Worm (Caenorhabditis elegans) whole organism, L2 larva: ENCODE data around the gene F14D7.12.
"Not testable (repeated sequence)": the region's sequence is repeated elsewhere in the genome, so short reads cannot be mapped to it uniquely, and the experiment has no call there.

Experiments
- C34F6.9 ChIP-seq: fragments of 150-350 bp; optimal IDR thresholded peaks from 2 replicates; lab custom pipeline; 2014; ENCODE audit warnings: missing biosample characterization, missing genetic modification characterization
- F13H6.1 ChIP-seq: sonication (generic microtip); optimal IDR thresholded peaks from 2 replicates; lab custom pipeline; 2016; ENCODE audit warnings: missing genetic modification characterization, missing compliant biosample characterization
- R02D3.7 ChIP-seq: fragments of 150-350 bp; optimal IDR thresholded peaks from 2 replicates; lab custom pipeline; 2014; ENCODE audit warnings: missing biosample characterization, missing genetic modification characterization
- Y55F3AM.14 ChIP-seq: fragments of 200-800 bp; sonication (Bioruptor generic); optimal IDR thresholded peaks from 2 replicates; lab custom pipeline; 2018; ENCODE audit warnings: mild to moderate bottlenecking, missing genetic modification characterization, missing compliant biosample characterization
- ZK546.5 ChIP-seq: sonication (generic microtip); optimal IDR thresholded peaks from 2 replicates; lab custom pipeline; 2017; ENCODE audit warnings: missing biosample characterization, missing genetic modification characterization
- alr-1 ChIP-seq: fragments of 150-350 bp; optimal IDR thresholded peaks from 2 replicates; lab custom pipeline; 2014; ENCODE audit warnings: missing biosample characterization, missing genetic modification characterization
- ceh-82 ChIP-seq: fragments of 150-350 bp; optimal IDR thresholded peaks from 2 replicates; lab custom pipeline; 2014; ENCODE audit warnings: missing biosample characterization, missing genetic modification characterization
- crh-2 ChIP-seq: sonication (generic microtip); optimal IDR thresholded peaks from 2 replicates; lab custom pipeline; 2017; ENCODE audit warnings: missing biosample characterization, missing genetic modification characterization
- dmd-4 ChIP-seq: sonication (generic microtip); optimal IDR thresholded peaks from 2 replicates; lab custom pipeline; 2017; ENCODE audit warnings: missing biosample characterization, missing genetic modification characterization
- elt-3 ChIP-seq: sonication (generic microtip); optimal IDR thresholded peaks from 2 replicates; lab custom pipeline; 2017; ENCODE audit warnings: missing biosample characterization, missing genetic modification characterization
- fos-1 ChIP-seq: fragments of 150-350 bp; optimal IDR thresholded peaks from 2 replicates; lab custom pipeline; 2014; ENCODE audit warnings: missing biosample characterization, missing genetic modification characterization
- lin-11 ChIP-seq: fragments of 150-350 bp; sonication (generic microtip); optimal IDR thresholded peaks from 2 replicates; lab custom pipeline; 2014; ENCODE audit warnings: missing biosample characterization, missing genetic modification characterization, inconsistent platforms, mixed read lengths
- lin-39 ChIP-seq: fragments of 150-350 bp; optimal IDR thresholded peaks from 2 replicates; lab custom pipeline; 2014; ENCODE audit warnings: missing biosample characterization, missing genetic modification reagents, missing genetic modification characterization
- lsy-2 ChIP-seq, 2 experiments: fragments of 150-350 bp in 1 of 2; sonication (generic microtip) in 1 of 2; optimal IDR thresholded peaks; 2 replicates each; lab custom pipeline; 2014 to 2017; ENCODE audit warnings: missing biosample characterization in 2 of 2, missing genetic modification characterization in 2 of 2
- mdl-1 ChIP-seq, 2 experiments: fragments of 150-350 bp in 1 of 2; sonication (generic microtip) in 1 of 2; optimal IDR thresholded peaks; 2 replicates each; lab custom pipeline; 2017; ENCODE audit warnings: missing biosample characterization in 2 of 2, missing genetic modification characterization in 2 of 2
- nhr-10 ChIP-seq: sonication (generic microtip); optimal IDR thresholded peaks from 2 replicates; lab custom pipeline; 2017; ENCODE audit warnings: missing biosample characterization, missing genetic modification characterization
- nhr-11 ChIP-seq: fragments of 150-350 bp; optimal IDR thresholded peaks from 2 replicates; lab custom pipeline; 2014; ENCODE audit warnings: missing biosample characterization, missing genetic modification characterization
- nhr-12 ChIP-seq: fragments of 150-350 bp; optimal IDR thresholded peaks from 2 replicates; lab custom pipeline; 2014; ENCODE audit warnings: missing biosample characterization, missing genetic modification characterization
- nhr-129 ChIP-seq: fragments of 150-350 bp; optimal IDR thresholded peaks from 2 replicates; lab custom pipeline; 2014; ENCODE audit warnings: missing biosample characterization, missing genetic modification characterization
- nhr-237 ChIP-seq: fragments of 150-350 bp; optimal IDR thresholded peaks from 2 replicates; lab custom pipeline; 2014; ENCODE audit warnings: missing biosample characterization, missing genetic modification characterization
- nhr-25 ChIP-seq: fragments of 150-350 bp; sonication (generic microtip); optimal IDR thresholded peaks from 3 replicates; lab custom pipeline; 2014; ENCODE audit warnings: missing biosample characterization, missing genetic modification characterization
- nhr-6 ChIP-seq: fragments of 150-350 bp; optimal IDR thresholded peaks from 2 replicates; lab custom pipeline; 2014; ENCODE audit warnings: missing biosample characterization, missing genetic modification characterization
- peb-1 ChIP-seq: fragments of 150-350 bp; optimal IDR thresholded peaks from 2 replicates; lab custom pipeline; 2014; ENCODE audit warnings: missing biosample characterization, missing genetic modification characterization
- sem-4 ChIP-seq: fragments of 150-350 bp; optimal IDR thresholded peaks from 2 replicates; lab custom pipeline; 2014; ENCODE audit warnings: missing biosample characterization, missing genetic modification reagents, missing genetic modification characterization
- skn-1 ChIP-seq: sonication (generic microtip); optimal IDR thresholded peaks from 2 replicates; lab custom pipeline; 2017; ENCODE audit warnings: missing biosample characterization, missing genetic modification characterization
- sma-3 ChIP-seq: sonication (generic microtip); optimal IDR thresholded peaks from 2 replicates; lab custom pipeline; 2016; ENCODE audit warnings: missing genetic modification reagents, missing genetic modification characterization, missing compliant biosample characterization
- snpc-4 ChIP-seq: fragments of 150-350 bp; optimal IDR thresholded peaks from 2 replicates; lab custom pipeline; 2014; ENCODE audit warnings: missing biosample characterization, missing genetic modification characterization
- unc-55 ChIP-seq: fragments of 150-350 bp; sonication (generic microtip); optimal IDR thresholded peaks from 3 replicates; lab custom pipeline; 2014; ENCODE audit warnings: missing biosample characterization, missing genetic modification reagents, missing genetic modification characterization
- unc-62 ChIP-seq: fragments of 150-350 bp; optimal IDR thresholded peaks from 2 replicates; lab custom pipeline; 2014; ENCODE audit warnings: missing biosample characterization, missing genetic modification reagents, missing genetic modification characterization
- ztf-1 ChIP-seq: fragments of 200-800 bp; sonication (Bioruptor generic); conservative IDR thresholded peaks from 2 replicates; pipeline ENCODE4 v1.3.6; 2022; ENCODE audit warnings: missing genetic modification characterization, missing compliant biosample characterization
- ztf-11 ChIP-seq: sonication (generic microtip); optimal IDR thresholded peaks from 2 replicates; lab custom pipeline; 2017; ENCODE audit warnings: missing biosample characterization, missing genetic modification characterization

Gene F14D7.12

DNA sequence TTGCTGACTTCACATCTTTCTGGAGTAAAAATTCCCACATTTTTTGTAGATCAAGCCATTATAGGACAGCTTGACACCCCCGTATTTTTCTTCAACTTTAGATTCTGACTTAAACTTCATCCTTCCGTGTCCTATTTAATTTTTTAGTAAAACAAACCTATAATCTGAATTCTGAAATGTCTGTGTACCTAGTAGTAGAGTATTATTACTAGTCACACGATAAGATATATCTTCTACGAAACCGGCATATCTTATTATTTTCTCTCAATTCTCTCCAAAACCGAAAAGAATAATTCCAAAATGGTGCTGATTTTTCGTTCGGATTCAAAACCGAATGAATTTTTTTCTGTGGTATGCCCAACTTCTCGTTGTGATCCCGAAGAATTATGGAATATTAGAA is 5.4 kb upstream of the F14D7.12 start, which contains the start of gene F14D7.9:
F14D7.9 (plus strand) TSS at position 301 of the 400 bp plus-strand sequence.
- TF ChIP-seq nhr-6 (tag; lab: Kevin White, UChicago): no peak
- no peak for TF ChIP-seq ztf-11 (tag; lab: Kevin White, UChicago)
- no peak for TF ChIP-seq alr-1 (tag; lab: Kevin White, UChicago)
- no peak for TF ChIP-seq F13H6.1
- TF ChIP-seq sma-3 (GFP tag; lab: Kevin White, UChicago): no peak
- TF ChIP-seq nhr-10 (tag; lab: Kevin White, UChicago): no peak
- no peak for TF ChIP-seq snpc-4
- no peak for TF ChIP-seq fos-1 (tag; lab: Kevin White, UChicago)
- TF ChIP-seq sem-4 (tag; lab: Kevin White, UChicago): no peak
- no peak for TF ChIP-seq peb-1 (tag; lab: Kevin White, UChicago)
- TF ChIP-seq unc-55: no peak
- TF ChIP-seq crh-2 (tag; lab: Kevin White, UChicago): no peak
- no peak for TF ChIP-seq dmd-4 (tag; lab: Kevin White, UChicago)
- no peak for TF ChIP-seq ZK546.5
- no peak for TF ChIP-seq nhr-11
- TF ChIP-seq skn-1 (tag; lab: Kevin White, UChicago): no peak
- TF ChIP-seq nhr-12 (tag; lab: Kevin White, UChicago): no peak
- no peak for TF ChIP-seq lin-39 (tag; lab: Kevin White, UChicago)
- TF ChIP-seq mdl-1 (tag; optimal IDR thresholded peaks at IDR 0.05; lab: Kevin White, UChicago): no peak
- TF ChIP-seq nhr-25 (tag; lab: Kevin White, UChicago): no peak

DNA sequence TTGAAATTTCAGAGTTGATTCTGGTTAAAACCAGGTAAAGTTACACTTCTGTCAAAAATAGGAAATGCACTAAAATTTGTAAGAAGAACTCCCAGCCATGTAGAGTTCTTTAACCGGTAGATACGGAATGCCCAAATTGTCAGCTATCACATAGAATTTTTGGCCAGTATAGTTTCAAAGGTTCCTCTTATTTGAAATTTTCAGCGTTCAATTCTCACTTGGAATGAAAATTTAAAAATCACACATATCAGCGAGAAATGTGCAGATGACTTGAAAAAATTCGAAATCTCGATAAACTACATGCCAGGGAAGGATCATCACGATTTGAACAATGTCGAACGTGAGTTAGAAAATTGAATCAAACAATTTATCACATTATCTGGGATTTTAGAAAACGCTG is 3.3 kb upstream of the F14D7.12 start, which contains the start of gene F14D7.3:
F14D7.3 (plus strand) TSS at position 301 of the 400 bp plus-strand sequence.
- no peak for TF ChIP-seq sem-4 (tag; lab: Kevin White, UChicago)
- no peak for TF ChIP-seq mdl-1 (tag; optimal IDR thresholded peaks at IDR 0.05; lab: Kevin White, UChicago)
- TF ChIP-seq lin-39 (tag; lab: Kevin White, UChicago): no peak
- no peak for TF ChIP-seq ceh-82 (tag; lab: Kevin White, UChicago)
- TF ChIP-seq fos-1 (tag; lab: Kevin White, UChicago): no peak
- TF ChIP-seq nhr-25 (tag; lab: Kevin White, UChicago): no peak

DNA sequence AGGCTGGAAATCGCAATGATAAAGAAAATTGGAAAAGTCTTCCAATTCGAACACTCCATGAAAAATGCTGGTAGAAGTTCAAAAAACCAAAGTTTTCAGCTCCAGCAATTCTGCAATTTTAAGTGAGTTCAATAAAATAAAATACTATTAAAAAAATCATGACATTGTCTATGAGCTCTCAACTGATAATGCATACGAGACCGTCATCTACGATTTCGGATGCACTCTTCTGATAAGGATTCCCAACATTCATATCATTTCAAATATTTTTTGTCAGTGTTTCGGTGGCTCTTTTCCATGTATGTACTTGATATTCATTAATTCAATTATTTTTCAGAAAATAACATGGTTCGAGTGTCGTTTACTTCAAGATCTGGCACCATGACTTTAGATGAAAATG is 1.3 kb downstream of the F14D7.12 start, which contains the start of gene F14D7.6:
F14D7.6 (plus strand) TSS at position 338 of the 400 bp plus-strand sequence.
- TF ChIP-seq nhr-237: no peak
- TF ChIP-seq fos-1 (tag; lab: Kevin White, UChicago): peak; percentile 52
- no peak for TF ChIP-seq ZK546.5

DNA sequence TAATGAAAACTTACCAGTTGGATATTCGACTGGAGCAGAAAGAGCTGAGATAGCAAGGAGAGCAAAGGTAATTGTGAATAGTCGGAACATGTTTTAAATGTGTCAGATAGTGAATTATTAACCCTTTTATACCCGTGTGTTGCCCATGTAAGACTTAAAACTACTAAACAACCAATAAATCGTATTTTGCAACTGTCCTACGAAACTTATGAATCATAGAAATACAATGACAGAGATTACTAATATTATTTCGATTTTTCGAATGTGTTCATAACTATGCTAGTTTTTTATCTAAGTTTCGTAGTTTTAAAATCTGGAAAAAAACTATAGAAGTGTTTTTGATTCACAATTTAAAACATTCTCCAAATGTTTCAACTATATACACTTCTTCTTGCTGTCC is 7.0 kb downstream of the F14D7.12 start, which contains the start of gene spig-4:
spig-4 (minus strand) TSS at position 101 of the 400 bp plus-strand sequence.
- not testable (repeated sequence) for TF ChIP-seq R02D3.7 (tag; lab: Kevin White, UChicago); sma-3 (GFP tag; lab: Kevin White, UChicago); ztf-11 (tag; lab: Kevin White, UChicago)

DNA sequence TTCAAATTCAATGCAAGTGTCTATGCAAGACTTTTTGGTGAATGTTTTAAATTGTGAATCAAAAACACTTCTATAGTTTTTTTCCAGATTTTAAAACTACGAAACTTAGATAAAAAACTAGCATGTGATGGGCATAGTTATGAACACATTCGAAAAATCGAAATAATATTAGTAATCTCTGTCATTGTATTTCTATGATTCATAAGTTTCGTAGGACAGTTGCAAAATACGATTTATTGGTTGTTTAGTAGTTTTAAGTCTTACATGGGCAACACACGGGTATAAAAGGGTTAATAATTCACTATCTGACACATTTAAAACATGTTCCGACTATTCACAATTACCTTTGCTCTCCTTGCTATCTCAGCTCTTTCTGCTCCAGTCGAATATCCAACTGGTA is 8.3 kb downstream of the F14D7.12 start, which contains the start of gene spig-5:
spig-5 (plus strand) TSS at position 301 of the 400 bp plus-strand sequence.
- TF ChIP-seq lin-11 (tag; lab: Kevin White, UChicago); nhr-6 (tag; lab: Kevin White, UChicago); ztf-1 (GFP tag; lab: Robert Waterston, UW): not testable (repeated sequence)

DNA sequence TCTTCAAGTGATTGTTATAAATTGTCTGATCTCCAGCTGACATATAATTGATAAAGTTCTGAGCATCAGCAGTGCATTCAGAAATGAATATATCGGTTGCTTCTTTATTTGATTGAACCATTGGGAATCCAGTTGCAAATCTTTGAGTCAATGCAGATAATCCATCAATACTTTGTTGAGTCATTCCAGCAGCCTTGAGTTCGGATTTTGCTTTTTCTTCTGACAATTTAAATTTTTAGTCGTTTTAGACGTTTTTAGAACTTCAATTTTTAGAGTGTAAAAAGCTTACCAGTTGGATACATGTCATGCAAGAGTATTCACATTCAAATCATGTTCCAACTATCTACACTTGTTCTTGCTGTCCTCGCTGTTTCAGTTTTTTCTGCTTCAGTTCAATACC is 9.8 kb downstream of the F14D7.12 start, which contains the start of gene F14D7.14:
F14D7.14 (plus strand) TSS at position 301 of the 400 bp plus-strand sequence.
- not testable (repeated sequence) for TF ChIP-seq snpc-4; alr-1 (tag; lab: Kevin White, UChicago); peb-1 (tag; lab: Kevin White, UChicago)

DNA sequence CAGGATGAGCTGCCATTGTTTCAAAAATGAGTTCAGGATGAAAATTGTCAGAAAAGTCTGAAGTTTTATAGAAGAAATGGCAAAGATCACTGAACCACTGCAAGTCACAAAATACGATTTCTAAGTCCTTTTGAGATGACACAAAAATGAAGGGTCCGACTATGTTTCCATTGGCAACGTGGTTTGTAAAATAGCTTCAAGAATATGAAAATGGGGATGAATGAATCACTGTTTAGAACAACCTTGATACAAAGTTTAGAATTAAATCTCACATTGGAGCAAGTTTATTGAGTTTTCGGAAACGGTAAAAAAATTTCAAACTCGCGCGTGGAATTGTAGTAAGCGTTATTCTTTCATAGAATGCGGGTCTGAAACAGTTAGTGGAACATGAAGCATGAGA is 11.3 kb downstream of the F14D7.12 start, which contains the start of gene ddn-3:
ddn-3 (minus strand) TSS at position 101 of the 400 bp plus-strand sequence.
- TF ChIP-seq nhr-129 (tag; lab: Kevin White, UChicago) (no peak), alr-1 (tag; lab: Kevin White, UChicago) (no peak), snpc-4 (no peak), elt-3 (no peak), Y55F3AM.14 (GFP tag; lab: Kevin White, UChicago) (no peak), C34F6.9 (no peak), dmd-4 (tag; lab: Kevin White, UChicago) (no peak), lsy-2 (tag; optimal IDR thresholded peaks at IDR 0.05; lab: Kevin White, UChicago) (no peak), unc-62 (GFP tag; lab: Kevin White, UChicago) (no peak), nhr-6 (tag; lab: Kevin White, UChicago) (no peak), lin-11 (tag; lab: Kevin White, UChicago) (no peak), lin-39 (tag; lab: Kevin White, UChicago) (no peak), ZK546.5 (no peak), F13H6.1 (no peak), skn-1 (tag; lab: Kevin White, UChicago) (no peak)
